Fruit fly (Drosophila melanogaster): Measurements from ENCODE around the gene CG14971.

CG14971 gene

dm6 chr3L:3514020-3514419 lies 42.9 kb upstream of the CG14971 start:
- TF ChIP-seq CG1620 (GFP tag; optimal IDR thresholded peaks at IDR 0.05) (no peak), CG7045 (GFP tag; optimal IDR thresholded peaks at IDR 0.05) (no peak), cic (GFP tag; optimal IDR thresholded peaks at IDR 0.05) (no peak), Mnt (GFP tag; optimal IDR thresholded peaks at IDR 0.05) (no peak), ovo (GFP tag; optimal IDR thresholded peaks at IDR 0.05) (no peak)

dm6 chr3L:3512998-3513397 lies 41.9 kb upstream of the CG14971 start:
- no peak for TF ChIP-seq CG11617 (GFP tag; optimal IDR thresholded peaks at IDR 0.05)
- TF ChIP-seq Hr96 (GFP tag; optimal IDR thresholded peaks at IDR 0.05), result no peak
- no peak for TF ChIP-seq cic (GFP tag; optimal IDR thresholded peaks at IDR 0.05)
- TF ChIP-seq CG14711 (tag; optimal IDR thresholded peaks at IDR 0.05), result no peak
- TF ChIP-seq kay (GFP tag; ENCODE audit: borderline replicate concordance), result no peak
- TF ChIP-seq bab1 (GFP tag; optimal IDR thresholded peaks at IDR 0.05), result no peak
- no peak for TF ChIP-seq Crg-1 (GFP tag; optimal IDR thresholded peaks at IDR 0.05)
- TF ChIP-seq Clk (GFP tag; optimal IDR thresholded peaks at IDR 0.05), result no peak
- no peak for TF ChIP-seq toe (GFP tag; optimal IDR thresholded peaks at IDR 0.05)
- no peak for TF ChIP-seq cnc (optimal IDR thresholded peaks at IDR 0.05)

dm6 chr3L:3512567-3512966 lies 41.5 kb upstream of the CG14971 start, which contains the start of gene ImpE2:
Gene ImpE2, minus strand, starts transcription at chr3L:3512681.
- TF ChIP-seq Mnt (GFP tag; optimal IDR thresholded peaks at IDR 0.05) (no peak), CG11617 (GFP tag; optimal IDR thresholded peaks at IDR 0.05) (no peak), Crg-1 (GFP tag; optimal IDR thresholded peaks at IDR 0.05) (no peak), Hr96 (GFP tag; optimal IDR thresholded peaks at IDR 0.05) (no peak), cnc (optimal IDR thresholded peaks at IDR 0.05) (no peak), Clk (GFP tag; optimal IDR thresholded peaks at IDR 0.05) (no peak), ovo (GFP tag; optimal IDR thresholded peaks at IDR 0.05) (no peak), CG1620 (GFP tag; optimal IDR thresholded peaks at IDR 0.05) (no peak), CG12768 (GFP tag; optimal IDR thresholded peaks at IDR 0.05) (no peak), cic (GFP tag; optimal IDR thresholded peaks at IDR 0.05) (no peak), CG14711 (tag; optimal IDR thresholded peaks at IDR 0.05) (no peak), toe (GFP tag; optimal IDR thresholded peaks at IDR 0.05) (no peak), CG7101 (tag; optimal IDR thresholded peaks at IDR 0.05) (no peak)

- TF ChIP-seq CG14711 (tag; optimal IDR thresholded peaks at IDR 0.05), result no peak
- TF ChIP-seq toe (GFP tag; optimal IDR thresholded peaks at IDR 0.05), result no peak
- no peak for TF ChIP-seq CG12768 (GFP tag; optimal IDR thresholded peaks at IDR 0.05)
- TF ChIP-seq cnc (optimal IDR thresholded peaks at IDR 0.05), result no peak
- TF ChIP-seq CG7045 (GFP tag; optimal IDR thresholded peaks at IDR 0.05), result no peak
- TF ChIP-seq CG33017 (tag; optimal IDR thresholded peaks at IDR 0.05), result no peak
- no peak for TF ChIP-seq CG11617 (GFP tag; optimal IDR thresholded peaks at IDR 0.05)
Observed at dm6 chr3L:3503248-3503647, 32.1 kb upstream of the CG14971 start.

- no peak for TF ChIP-seq Hr96 (GFP tag; optimal IDR thresholded peaks at IDR 0.05)
- no peak for TF ChIP-seq Mnt (GFP tag; optimal IDR thresholded peaks at IDR 0.05)
- TF ChIP-seq CG1620 (GFP tag; optimal IDR thresholded peaks at IDR 0.05), result no peak
- TF ChIP-seq cic (GFP tag; optimal IDR thresholded peaks at IDR 0.05), result no peak
- no peak for TF ChIP-seq CG14711 (tag; optimal IDR thresholded peaks at IDR 0.05)
- TF ChIP-seq CG11617 (GFP tag; optimal IDR thresholded peaks at IDR 0.05), result no peak
- no peak for TF ChIP-seq kay (GFP tag; ENCODE audit: borderline replicate concordance)
- no peak for TF ChIP-seq Crg-1 (GFP tag; optimal IDR thresholded peaks at IDR 0.05)
- no peak for TF ChIP-seq CG12768 (GFP tag; optimal IDR thresholded peaks at IDR 0.05)
- TF ChIP-seq bab1 (GFP tag; optimal IDR thresholded peaks at IDR 0.05), result no peak
- TF ChIP-seq pad (GFP tag; optimal IDR thresholded peaks at IDR 0.05), result no peak
- TF ChIP-seq toe (GFP tag; optimal IDR thresholded peaks at IDR 0.05), result no peak
- no peak for TF ChIP-seq cnc (optimal IDR thresholded peaks at IDR 0.05)
- no peak for TF ChIP-seq CG7101 (tag; optimal IDR thresholded peaks at IDR 0.05)
- no peak for TF ChIP-seq Clk (GFP tag; optimal IDR thresholded peaks at IDR 0.05)
- TF ChIP-seq CG5204 (GFP tag; optimal IDR thresholded peaks at IDR 0.05), result no peak
- TF ChIP-seq tj (GFP tag; optimal IDR thresholded peaks at IDR 0.05), result no peak
Observed at dm6 chr3L:3496593-3496992, 25.5 kb upstream of the CG14971 start.

dm6 chr3L:3492116-3492747 lies 21.1 kb upstream of the CG14971 start:
- no peak for TF ChIP-seq CG11617 (GFP tag; optimal IDR thresholded peaks at IDR 0.05)
- no peak for TF ChIP-seq CG12768 (GFP tag; optimal IDR thresholded peaks at IDR 0.05)
- TF ChIP-seq kay (GFP tag; ENCODE audit: borderline replicate concordance), result no peak
- no peak for TF ChIP-seq Clk (GFP tag; optimal IDR thresholded peaks at IDR 0.05)
- no peak for TF ChIP-seq tj (GFP tag; optimal IDR thresholded peaks at IDR 0.05)
- no peak for TF ChIP-seq CG14711 (tag; optimal IDR thresholded peaks at IDR 0.05)
- no peak for TF ChIP-seq CG33017 (tag; optimal IDR thresholded peaks at IDR 0.05)
- no peak for TF ChIP-seq bab1 (GFP tag; optimal IDR thresholded peaks at IDR 0.05)
- no peak for TF ChIP-seq ovo (GFP tag; optimal IDR thresholded peaks at IDR 0.05)
- TF ChIP-seq CG7101 (tag; optimal IDR thresholded peaks at IDR 0.05), result no peak

- TF ChIP-seq Mnt (GFP tag; optimal IDR thresholded peaks at IDR 0.05) (no peak), Clk (GFP tag; optimal IDR thresholded peaks at IDR 0.05) (no peak), CG7101 (tag; optimal IDR thresholded peaks at IDR 0.05) (peak; percentile 50), CG33017 (tag; optimal IDR thresholded peaks at IDR 0.05) (peak; percentile 0), CG7045 (GFP tag; optimal IDR thresholded peaks at IDR 0.05) (peak; percentile 1), CG5204 (GFP tag; optimal IDR thresholded peaks at IDR 0.05) (no peak), CG12768 (GFP tag; optimal IDR thresholded peaks at IDR 0.05) (no peak), Crg-1 (GFP tag; optimal IDR thresholded peaks at IDR 0.05) (no peak), bab1 (GFP tag; optimal IDR thresholded peaks at IDR 0.05) (no peak), pad (GFP tag; optimal IDR thresholded peaks at IDR 0.05) (no peak), CG11617 (GFP tag; optimal IDR thresholded peaks at IDR 0.05) (peak; percentile 14), tj (GFP tag; optimal IDR thresholded peaks at IDR 0.05) (peak; percentile 20), kay (GFP tag; ENCODE audit: borderline replicate concordance) (peak; percentile 58), cnc (optimal IDR thresholded peaks at IDR 0.05) (peak; percentile 68 to 76), toe (GFP tag; optimal IDR thresholded peaks at IDR 0.05) (no peak), CG14711 (tag; optimal IDR thresholded peaks at IDR 0.05) (peak; percentile 50), CG1620 (GFP tag; optimal IDR thresholded peaks at IDR 0.05) (no peak), Hr96 (GFP tag; optimal IDR thresholded peaks at IDR 0.05) (peak; percentile 18), ovo (GFP tag; optimal IDR thresholded peaks at IDR 0.05) (no peak), cic (GFP tag; optimal IDR thresholded peaks at IDR 0.05) (no peak)
Observed at dm6 chr3L:3485088-3485710, 14.1 kb upstream of the CG14971 start.
